Fruit fly (Drosophila melanogaster) whole organism, embryonic: Measurements from ENCODE around the gene CG3448.

Experiments
- BEAF-32 ChIP-seq: fragments of 200-800 bp; sonication (Bioruptor generic); optimal IDR thresholded peaks from 3 replicates; lab custom pipeline; 2017; ENCODE audit warnings: missing biosample characterization, missing genetic modification characterization, mild to moderate bottlenecking, moderate library complexity, missing genetic modification reagents
- CG10267 ChIP-seq: fragments of 200-800 bp; sonication (Bioruptor generic); optimal IDR thresholded peaks from 2 replicates; lab custom pipeline; 2018; ENCODE audit warnings: missing biosample characterization, mild to moderate bottlenecking, missing genetic modification characterization, moderate library complexity
- CG10543 ChIP-seq: fragments of 200-800 bp; sonication (Bioruptor generic); optimal IDR thresholded peaks from 3 replicates; lab custom pipeline; 2017; ENCODE audit warnings: missing biosample characterization, mild to moderate bottlenecking, missing genetic modification characterization, moderate library complexity
- CG11398 ChIP-seq: fragments of 200-800 bp; sonication (Bioruptor generic); optimal IDR thresholded peaks from 2 replicates; lab custom pipeline; 2016; ENCODE audit warnings: missing biosample characterization, missing genetic modification characterization
- CG11560 ChIP-seq: fragments of 200-800 bp; sonication (Bioruptor generic); IDR thresholded peaks from 3 replicates; pipeline ENCODE4 v1.3.6; 2022; ENCODE audit warnings: missing biosample characterization, missing genetic modification characterization
- CG12391 ChIP-seq: fragments of 200-800 bp; sonication (Bioruptor generic); optimal IDR thresholded peaks from 3 replicates; lab custom pipeline; 2018; ENCODE audit warnings: missing biosample characterization, mild to moderate bottlenecking, missing genetic modification characterization, moderate library complexity
- CG12659 ChIP-seq: fragments of 200-800 bp; sonication (Bioruptor generic); optimal IDR thresholded peaks from 3 replicates; lab custom pipeline; 2017; ENCODE audit warnings: mild to moderate bottlenecking, missing biosample characterization, missing genetic modification reagents, missing genetic modification characterization
- CG13624 ChIP-seq: fragments of 200-800 bp; sonication (Bioruptor generic); optimal IDR thresholded peaks from 2 replicates; lab custom pipeline; 2016; ENCODE audit warnings: missing biosample characterization, missing genetic modification characterization
- CG14441 ChIP-seq: fragments of 200-800 bp; sonication (Bioruptor generic); IDR thresholded peaks from 2 replicates; pipeline ENCODE4 v1.3.6; 2022; ENCODE audit warnings: missing biosample characterization, missing genetic modification characterization
- CG17385 ChIP-seq: fragments of 200-800 bp; sonication (Bioruptor generic); optimal IDR thresholded peaks from 3 replicates; lab custom pipeline; 2018; ENCODE audit warnings: missing biosample characterization, mild to moderate bottlenecking, missing genetic modification characterization
- CG18764 ChIP-seq: fragments of 200-800 bp; sonication (Bioruptor generic); optimal IDR thresholded peaks from 3 replicates; lab custom pipeline; 2016; ENCODE audit warnings: missing biosample characterization, missing genetic modification characterization
- CG2120 ChIP-seq: fragments of 200-800 bp; sonication (Bioruptor generic); optimal IDR thresholded peaks from 3 replicates; lab custom pipeline; 2016; ENCODE audit warnings: missing biosample characterization, missing genetic modification characterization
- CG2202 ChIP-seq: fragments of 200-800 bp; sonication (Bioruptor generic); optimal IDR thresholded peaks from 2 replicates; lab custom pipeline; 2018; ENCODE audit warnings: missing biosample characterization, mild to moderate bottlenecking, missing genetic modification characterization
- CG2875 ChIP-seq: fragments of 200-800 bp; sonication (Bioruptor generic); optimal IDR thresholded peaks from 2 replicates; lab custom pipeline; 2017; ENCODE audit warnings: missing biosample characterization, mild to moderate bottlenecking, missing genetic modification characterization, missing genetic modification reagents
- CG31365 ChIP-seq: fragments of 200-800 bp; sonication (Bioruptor generic); optimal IDR thresholded peaks from 2 replicates; lab custom pipeline; 2018; ENCODE audit warnings: missing biosample characterization, mild to moderate bottlenecking, missing genetic modification characterization
- CG3407 ChIP-seq: fragments of 200-800 bp; sonication (Bioruptor generic); optimal IDR thresholded peaks from 2 replicates; lab custom pipeline; 2018; ENCODE audit warnings: missing biosample characterization, mild to moderate bottlenecking, missing genetic modification characterization
- CG34224 ChIP-seq: fragments of 200-800 bp; sonication (Bioruptor generic); IDR thresholded peaks from 3 replicates; pipeline ENCODE4 v1.3.6; 2022; ENCODE audit warnings: missing biosample characterization, missing genetic modification characterization; ENCODE audit not compliant: partially characterized antibody
- CG34422 ChIP-seq: fragments of 200-800 bp; sonication (Bioruptor generic); IDR thresholded peaks from 3 replicates; pipeline ENCODE4 v1.3.6; 2022; ENCODE audit warnings: missing biosample characterization, missing genetic modification characterization
- CG8089 ChIP-seq: fragments of 200-800 bp; sonication (Bioruptor generic); optimal IDR thresholded peaks from 3 replicates; lab custom pipeline; 2016; ENCODE audit warnings: missing biosample characterization, missing genetic modification characterization
- CG9797 ChIP-seq: fragments of 200-800 bp; sonication (Bioruptor generic); optimal IDR thresholded peaks from 3 replicates; lab custom pipeline; 2018; ENCODE audit warnings: missing biosample characterization, mild to moderate bottlenecking, missing genetic modification characterization
- CG9817 ChIP-seq: fragments of 200-800 bp; sonication (Bioruptor generic); optimal IDR thresholded peaks from 2 replicates; lab custom pipeline; 2018; ENCODE audit warnings: missing biosample characterization, mild to moderate bottlenecking, missing genetic modification characterization, moderate library complexity
- D19B ChIP-seq: fragments of 200-800 bp; sonication (Bioruptor generic); optimal IDR thresholded peaks from 2 replicates; lab custom pipeline; 2017; ENCODE audit warnings: missing biosample characterization, mild to moderate bottlenecking, missing genetic modification characterization
- Dad ChIP-seq: fragments of 200-800 bp; sonication (Bioruptor generic); optimal IDR thresholded peaks from 3 replicates; lab custom pipeline; 2016; ENCODE audit warnings: missing biosample characterization, missing genetic modification characterization
- E2f2 ChIP-seq: fragments of 200-800 bp; sonication (Bioruptor generic); IDR thresholded peaks from 2 replicates; pipeline ENCODE4 v1.3.6; 2022; ENCODE audit warnings: missing biosample characterization, missing genetic modification characterization
- Fer1 ChIP-seq: fragments of 200-800 bp; sonication (Bioruptor generic); optimal IDR thresholded peaks from 2 replicates; lab custom pipeline; 2017; ENCODE audit warnings: missing biosample characterization, mild to moderate bottlenecking, missing genetic modification characterization
- HLH3B ChIP-seq: fragments of 200-800 bp; sonication (Bioruptor generic); IDR thresholded peaks from 2 replicates; pipeline ENCODE4 v1.3.6; 2022; ENCODE audit warnings: missing biosample characterization, missing genetic modification characterization
- Lhr ChIP-seq: fragments of 200-800 bp; sonication (Bioruptor generic); optimal IDR thresholded peaks from 3 replicates; lab custom pipeline; 2017; ENCODE audit warnings: mild to moderate bottlenecking, missing biosample characterization, missing genetic modification reagents, missing genetic modification characterization
- Myb ChIP-seq: fragments of 200-800 bp; sonication (Bioruptor generic); optimal IDR thresholded peaks from 2 replicates; lab custom pipeline; 2016; ENCODE audit warnings: missing biosample characterization, missing genetic modification characterization
- bcd ChIP-seq: fragments of 200-800 bp; sonication (Bioruptor generic); optimal IDR thresholded peaks from 2 replicates; lab custom pipeline; 2017; ENCODE audit warnings: missing biosample characterization, mild to moderate bottlenecking, missing genetic modification characterization
- crp ChIP-seq, 2 experiments: fragments of 200-800 bp; sonication (Bioruptor generic); optimal IDR thresholded peaks; 2 replicates in 1 of 2; 3 replicates in 1 of 2; lab custom pipeline; 2017; ENCODE audit warnings: missing biosample characterization in 2 of 2, missing genetic modification characterization in 2 of 2, mild to moderate bottlenecking in 1 of 2, moderate library complexity in 1 of 2
- da ChIP-seq: fragments of 200-800 bp; sonication (Bioruptor generic); optimal IDR thresholded peaks from 2 replicates; lab custom pipeline; 2016; ENCODE audit warnings: missing biosample characterization, missing genetic modification characterization
- ewg ChIP-seq: fragments of 200-800 bp; sonication (Bioruptor generic); optimal IDR thresholded peaks from 3 replicates; lab custom pipeline; 2017; ENCODE audit warnings: mild to moderate bottlenecking, missing biosample characterization, missing genetic modification reagents, missing genetic modification characterization
- eyg ChIP-seq: fragments of 200-800 bp; sonication (Bioruptor generic); optimal IDR thresholded peaks from 3 replicates; lab custom pipeline; 2016; ENCODE audit warnings: missing biosample characterization, missing genetic modification characterization
- grau ChIP-seq: fragments of 200-800 bp; optimal IDR thresholded peaks from 3 replicates; lab custom pipeline; 2019; ENCODE audit warnings: missing biosample characterization, mild to moderate bottlenecking, missing genetic modification characterization, moderate library complexity
- her ChIP-seq: fragments of 200-800 bp; sonication (Bioruptor generic); optimal IDR thresholded peaks from 2 replicates; lab custom pipeline; 2016; ENCODE audit warnings: missing biosample characterization, missing genetic modification characterization
- jigr1 ChIP-seq: fragments of 200-800 bp; sonication (Bioruptor generic); IDR thresholded peaks from 3 replicates; pipeline ENCODE4 v1.3.6; 2022; ENCODE audit warnings: missing biosample characterization, missing genetic modification characterization
- kay ChIP-seq: fragments of 200-800 bp; sonication (Bioruptor generic); optimal IDR thresholded peaks from 2 replicates; lab custom pipeline; 2016; ENCODE audit warnings: missing biosample characterization, missing genetic modification characterization
- mam ChIP-seq: fragments of 200-800 bp; sonication (Bioruptor generic); optimal IDR thresholded peaks from 3 replicates; lab custom pipeline; 2016; ENCODE audit warnings: missing biosample characterization, missing genetic modification characterization
- pum ChIP-seq: fragments of 200-800 bp; sonication (Bioruptor generic); optimal IDR thresholded peaks from 2 replicates; lab custom pipeline; 2016; ENCODE audit warnings: missing biosample characterization, missing genetic modification characterization
- schlank ChIP-seq: fragments of 200-800 bp; sonication (Bioruptor generic); optimal IDR thresholded peaks from 2 replicates; lab custom pipeline; 2018; ENCODE audit warnings: missing biosample characterization, mild to moderate bottlenecking, missing genetic modification characterization
- slbo ChIP-seq: fragments of 200-800 bp; sonication (Bioruptor generic); IDR thresholded peaks from 2 replicates; pipeline ENCODE4 v1.3.6; 2022; ENCODE audit warnings: missing biosample characterization, missing genetic modification characterization
- slp2 ChIP-seq: fragments of 200-800 bp; sonication (Bioruptor generic); optimal IDR thresholded peaks from 2 replicates; lab custom pipeline; 2016; ENCODE audit warnings: missing biosample characterization, missing genetic modification characterization
- sna ChIP-seq: fragments of 200-800 bp; sonication (Bioruptor generic); IDR thresholded peaks from 2 replicates; pipeline ENCODE4 v1.3.6; 2022; ENCODE audit warnings: missing biosample characterization, missing genetic modification characterization; ENCODE audit not compliant: partially characterized antibody
- sqz ChIP-seq: fragments of 200-800 bp; sonication (Bioruptor generic); optimal IDR thresholded peaks from 3 replicates; lab custom pipeline; 2018; ENCODE audit warnings: missing biosample characterization, mild to moderate bottlenecking, missing genetic modification characterization
- tin ChIP-seq: fragments of 200-800 bp; sonication (Bioruptor generic); optimal IDR thresholded peaks from 3 replicates; lab custom pipeline; 2016; ENCODE audit warnings: missing biosample characterization, missing genetic modification characterization
- tll ChIP-seq, 2 experiments: fragments of 200-800 bp in 1 of 2; fragments of >200 bp in 1 of 2; sonication (Bioruptor generic) in 1 of 2; optimal IDR thresholded peaks; 2 replicates each; lab custom pipeline; 2017 to 2019; ENCODE audit warnings: missing biosample characterization in 2 of 2, missing genetic modification characterization in 2 of 2, mild to moderate bottlenecking in 1 of 2, moderate library complexity in 1 of 2
- twi ChIP-seq: fragments of 200-800 bp; optimal IDR thresholded peaks from 2 replicates; lab custom pipeline; 2019; ENCODE audit warnings: missing biosample characterization, mild to moderate bottlenecking, missing genetic modification characterization, moderate library complexity
- unpg ChIP-seq: fragments of 200-800 bp; sonication (Bioruptor generic); optimal IDR thresholded peaks from 3 replicates; lab custom pipeline; 2018; ENCODE audit warnings: missing biosample characterization, mild to moderate bottlenecking, missing genetic modification characterization, moderate library complexity
- yki ChIP-seq: fragments of >200 bp; optimal IDR thresholded peaks from 3 replicates; lab custom pipeline; 2018
- zfh2 ChIP-seq: fragments of 200-800 bp; sonication (Bioruptor generic); optimal IDR thresholded peaks from 2 replicates; lab custom pipeline; 2016; ENCODE audit warnings: missing biosample characterization, missing genetic modification characterization

Gene CG3448

DNA sequence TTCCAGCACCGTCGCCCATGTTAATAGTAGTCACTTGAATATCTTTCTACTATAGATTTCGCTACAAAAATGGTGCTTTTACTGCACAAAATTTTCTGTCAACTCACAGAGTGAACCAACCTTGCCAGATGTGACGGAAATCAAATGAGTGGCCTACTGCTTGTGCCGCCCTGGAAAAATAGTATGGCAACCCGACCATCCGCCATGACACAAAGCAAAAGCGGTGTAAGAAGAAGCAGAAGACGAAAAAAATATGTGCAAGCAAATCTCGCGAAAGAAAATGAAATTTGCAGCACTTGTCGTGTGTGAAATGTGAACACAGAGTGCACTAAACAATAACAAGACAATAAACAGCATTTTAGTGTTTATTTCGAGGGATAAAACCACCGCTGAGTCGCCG lies 25.5 kb upstream of the CG3448 start, which contains the start of the genes Uch-L5 and Jarid2 (continued):
- TF ChIP-seq crp (GFP tag; optimal IDR thresholded peaks at IDR 0.05; lab: Kevin White, UChicago), result peak in 1 of 2 experiments; percentile 27
- no peak for TF ChIP-seq D19B (GFP tag; lab: Kevin White, UChicago)
- TF ChIP-seq CG18764 (GFP tag; lab: Kevin White, UChicago), result peak; percentile 23
- peak; percentile 60 for TF ChIP-seq Lhr (GFP tag; lab: Kevin White, UChicago)
- no peak for TF ChIP-seq unpg (GFP tag; lab: Kevin White, UChicago)
- peak; percentile 49 for TF ChIP-seq ewg
- TF ChIP-seq CG2120 (GFP tag; lab: Kevin White, UChicago), result peak; percentile 58
- peak; percentile 50 for TF ChIP-seq BEAF-32 (GFP tag; lab: Kevin White, UChicago)
- TF ChIP-seq HLH3B (GFP tag; lab: Robert Waterston, UW), result no peak
- TF ChIP-seq tin, result peak; percentile 42
- TF ChIP-seq sna (GFP tag; lab: Robert Waterston, UW), result no peak
- peak; percentile 79 for TF ChIP-seq her (GFP tag; lab: Kevin White, UChicago)
- peak; percentile 65 for TF ChIP-seq CG13624
- peak; percentile 63 for TF ChIP-seq CG11398 (GFP tag; lab: Kevin White, UChicago)
- TF ChIP-seq CG17385 (GFP tag; lab: Kevin White, UChicago), result peak; percentile 98
- peak; percentile 43 for TF ChIP-seq grau
- TF ChIP-seq Myb, result peak; percentile 63
- peak; percentile 60 for TF ChIP-seq E2f2 (GFP tag; lab: Robert Waterston, UW)
- TF ChIP-seq CG10267 (tag; lab: Kevin White, UChicago), result peak; percentile 71
- TF ChIP-seq mam (GFP tag; lab: Kevin White, UChicago), result peak; percentile 76
- TF ChIP-seq CG14441 (GFP tag; lab: Robert Waterston, UW), result 0 out of 2 replicates have a peak, but pooled peaks have one; percentile 12
- peak; percentile 45 for TF ChIP-seq slp2 (GFP tag; lab: Kevin White, UChicago)
- TF ChIP-seq da (GFP tag; lab: Kevin White, UChicago), result peak; percentile 37
- no peak for TF ChIP-seq jigr1 (GFP tag; lab: Robert Waterston, UW)
- TF ChIP-seq CG8089 (GFP tag; lab: Kevin White, UChicago), result no peak
- peak; percentile 25 for TF ChIP-seq twi (tag; lab: Kevin White, UChicago)
- peak; percentile 52 for TF ChIP-seq bcd (GFP tag; lab: Kevin White, UChicago)
- no peak for TF ChIP-seq yki (lab: Kevin White, UChicago)
- peak; percentile 60 for TF ChIP-seq CG9797 (GFP tag; lab: Kevin White, UChicago)
- peak; percentile 28 for TF ChIP-seq schlank
- TF ChIP-seq eyg (GFP tag; lab: Kevin White, UChicago), result peak; percentile 5
- peak; percentile 54 for TF ChIP-seq CG12391 (tag; lab: Kevin White, UChicago)
- TF ChIP-seq CG11560, result no peak
- TF ChIP-seq CG31365, result peak; percentile 11
- peak; percentile 42 for TF ChIP-seq pum
- TF ChIP-seq sqz (GFP tag; lab: Kevin White, UChicago), result peak; percentile 77
- TF ChIP-seq kay (GFP tag; lab: Kevin White, UChicago), result peak; percentile 51
- peak; percentile 44 for TF ChIP-seq Fer1 (GFP tag; lab: Kevin White, UChicago)
- TF ChIP-seq CG9817 (tag; lab: Kevin White, UChicago), result peak; percentile 21
- TF ChIP-seq CG10543 (GFP tag; lab: Kevin White, UChicago), result peak; percentile 44
- TF ChIP-seq Dad, result peak; percentile 51
- peak; percentile 72 for TF ChIP-seq zfh2
- peak; percentile 68 for TF ChIP-seq slbo (GFP tag; lab: Robert Waterston, UW)
- TF ChIP-seq CG34422 (GFP tag; lab: Robert Waterston, UW), result peak; percentile 83; the same call in 2 of the 3 replicates
- TF ChIP-seq CG3407 (GFP tag; lab: Kevin White, UChicago), result peak; percentile 22
- TF ChIP-seq CG34224 (GFP tag; lab: Robert Waterston, UW), result peak; percentile 29; the same call in 1 of the 3 replicates
- TF ChIP-seq CG12659 (GFP tag; lab: Kevin White, UChicago), result peak; percentile 91
- TF ChIP-seq tll (GFP tag; optimal IDR thresholded peaks at IDR 0.05; lab: Kevin White, UChicago), result peak in 1 of 2 experiments; percentile 22
- no peak for TF ChIP-seq CG2202 (tag; lab: Kevin White, UChicago)
- TF ChIP-seq CG2875 (GFP tag; lab: Kevin White, UChicago), result peak; percentile 2
